Fruit fly (Drosophila melanogaster) whole organism, embryonic: ENCODE results near the gene GCS2beta.

Experiments
- Atf3 ChIP-seq: fragments of 200-800 bp; sonication (Bioruptor generic); optimal IDR thresholded peaks from 3 replicates; lab custom pipeline; 2016; ENCODE audit warnings: missing biosample characterization, missing genetic modification characterization
- Bgb ChIP-seq: fragments of 200-800 bp; sonication (Bioruptor generic); IDR thresholded peaks from 2 replicates; pipeline ENCODE4 v1.3.6; 2022; ENCODE audit warnings: missing biosample characterization, missing genetic modification characterization; ENCODE audit not compliant: partially characterized antibody
- CG10147 ChIP-seq: fragments of 200-800 bp; sonication (Bioruptor generic); optimal IDR thresholded peaks from 2 replicates; lab custom pipeline; 2019; ENCODE audit warnings: missing biosample characterization, mild to moderate bottlenecking, missing genetic modification characterization, moderate library complexity
- CG10267 ChIP-seq: fragments of 200-800 bp; sonication (Bioruptor generic); optimal IDR thresholded peaks from 2 replicates; lab custom pipeline; 2018; ENCODE audit warnings: missing biosample characterization, mild to moderate bottlenecking, missing genetic modification characterization, moderate library complexity
- CG10321 ChIP-seq: fragments of 200-800 bp; sonication (Bioruptor generic); IDR thresholded peaks from 2 replicates; pipeline ENCODE4 v1.3.6; 2022; ENCODE audit warnings: missing biosample characterization, missing genetic modification characterization
- CG12659 ChIP-seq: fragments of 200-800 bp; sonication (Bioruptor generic); optimal IDR thresholded peaks from 3 replicates; lab custom pipeline; 2017; ENCODE audit warnings: mild to moderate bottlenecking, missing biosample characterization, missing genetic modification reagents, missing genetic modification characterization
- CG13287 ChIP-seq: fragments of 200-800 bp; sonication (Bioruptor generic); IDR thresholded peaks from 2 replicates; pipeline ENCODE4 v1.3.6; 2022; ENCODE audit warnings: missing biosample characterization, missing genetic modification characterization; ENCODE audit not compliant: partially characterized antibody
- CG13296 ChIP-seq: fragments of 200-800 bp; sonication (Bioruptor generic); optimal IDR thresholded peaks from 3 replicates; lab custom pipeline; 2018; ENCODE audit warnings: missing biosample characterization, mild to moderate bottlenecking, missing genetic modification characterization
- CG14014 ChIP-seq: fragments of 200-800 bp; sonication (Bioruptor generic); IDR thresholded peaks from 2 replicates; pipeline ENCODE4 v1.3.6; 2022; ENCODE audit warnings: missing biosample characterization, missing genetic modification characterization
- CG16813 ChIP-seq: fragments of 200-800 bp; sonication (Bioruptor generic); IDR thresholded peaks from 3 replicates; pipeline ENCODE4 v1.3.6; 2022; ENCODE audit warnings: missing biosample characterization, missing genetic modification characterization; ENCODE audit not compliant: partially characterized antibody
- CG17359 ChIP-seq: fragments of 200-800 bp; sonication (Bioruptor generic); optimal IDR thresholded peaks from 3 replicates; lab custom pipeline; 2018; ENCODE audit warnings: missing biosample characterization, mild to moderate bottlenecking, missing genetic modification characterization, moderate library complexity
- CG17829 ChIP-seq: fragments of 200-800 bp; optimal IDR thresholded peaks from 2 replicates; lab custom pipeline; 2019; ENCODE audit warnings: missing biosample characterization, mild to moderate bottlenecking, missing genetic modification characterization, moderate library complexity
- CG18619 ChIP-seq: fragments of 200-800 bp; sonication (Bioruptor generic); optimal IDR thresholded peaks from 3 replicates; lab custom pipeline; 2017; ENCODE audit warnings: missing biosample characterization, mild to moderate bottlenecking, missing genetic modification characterization
- CG31388 ChIP-seq: fragments of 200-800 bp; sonication (Bioruptor generic); optimal IDR thresholded peaks from 2 replicates; lab custom pipeline; 2016; ENCODE audit warnings: missing biosample characterization, missing genetic modification characterization
- CG5245 ChIP-seq: fragments of 200-800 bp; sonication (Bioruptor generic); optimal IDR thresholded peaks from 3 replicates; lab custom pipeline; 2016; ENCODE audit warnings: missing biosample characterization, missing genetic modification characterization
- CG7271 ChIP-seq: fragments of 200-800 bp; sonication (Bioruptor generic); optimal IDR thresholded peaks from 2 replicates; lab custom pipeline; 2018; ENCODE audit warnings: missing biosample characterization, mild to moderate bottlenecking, missing genetic modification characterization, moderate library complexity
- CG8089 ChIP-seq: fragments of 200-800 bp; sonication (Bioruptor generic); optimal IDR thresholded peaks from 3 replicates; lab custom pipeline; 2016; ENCODE audit warnings: missing biosample characterization, missing genetic modification characterization
- CG8478 ChIP-seq: fragments of >200 bp; optimal IDR thresholded peaks from 2 replicates; lab custom pipeline; 2018
- CG8944 ChIP-seq: fragments of 200-800 bp; sonication (Bioruptor generic); optimal IDR thresholded peaks from 3 replicates; lab custom pipeline; 2016; ENCODE audit warnings: missing biosample characterization, missing genetic modification characterization
- CG9727 ChIP-seq: fragments of 200-800 bp; sonication (Bioruptor generic); optimal IDR thresholded peaks from 3 replicates; lab custom pipeline; 2017; ENCODE audit warnings: missing biosample characterization, mild to moderate bottlenecking, missing genetic modification characterization
- CTCF ChIP-seq: fragments of 200-800 bp; sonication (Bioruptor generic); optimal IDR thresholded peaks from 2 replicates; lab custom pipeline; 2017; ENCODE audit warnings: missing biosample characterization, mild to moderate bottlenecking, missing genetic modification characterization, moderate library complexity
- Camta ChIP-seq: fragments of 200-800 bp; sonication (Bioruptor generic); optimal IDR thresholded peaks from 2 replicates; lab custom pipeline; 2016; ENCODE audit warnings: missing biosample characterization, missing genetic modification characterization
- CkIIα-i1 ChIP-seq: fragments of 200-800 bp; sonication (Bioruptor generic); IDR thresholded peaks from 2 replicates; pipeline ENCODE4 v1.3.6; 2022; ENCODE audit warnings: missing biosample characterization, missing genetic modification characterization
- Deaf1 ChIP-seq: fragments of 200-800 bp; optimal IDR thresholded peaks from 3 replicates; lab custom pipeline; 2019; ENCODE audit warnings: missing biosample characterization, mild to moderate bottlenecking, missing genetic modification characterization, moderate library complexity
- Dip2 ChIP-seq: fragments of 200-800 bp; sonication (Bioruptor generic); IDR thresholded peaks from 2 replicates; pipeline ENCODE4 v1.3.6; 2022; ENCODE audit warnings: missing biosample characterization, missing genetic modification characterization
- ERR ChIP-seq: fragments of 200-800 bp; sonication (Bioruptor generic); optimal IDR thresholded peaks from 2 replicates; lab custom pipeline; 2016; ENCODE audit warnings: missing biosample characterization, missing genetic modification characterization
- Eip74EF ChIP-seq, 2 experiments: fragments of 200-800 bp in 1 of 2; fragments of >200 bp in 1 of 2; sonication (Bioruptor generic) in 1 of 2; optimal IDR thresholded peaks; 2 replicates each; lab custom pipeline; 2017 to 2019; ENCODE audit warnings: missing biosample characterization in 2 of 2, missing genetic modification characterization in 2 of 2, mild to moderate bottlenecking in 1 of 2, moderate library complexity in 1 of 2
- Gsc ChIP-seq: fragments of 200-800 bp; sonication (Bioruptor generic); IDR thresholded peaks from 2 replicates; pipeline ENCODE4 v1.3.6; 2022; ENCODE audit warnings: missing biosample characterization, missing genetic modification characterization
- HLH3B ChIP-seq: fragments of 200-800 bp; sonication (Bioruptor generic); IDR thresholded peaks from 2 replicates; pipeline ENCODE4 v1.3.6; 2022; ENCODE audit warnings: missing biosample characterization, missing genetic modification characterization
- Mad ChIP-seq: fragments of 200-800 bp; sonication (Bioruptor generic); optimal IDR thresholded peaks from 2 replicates; lab custom pipeline; 2016; ENCODE audit warnings: missing biosample characterization, missing genetic modification characterization
- Med ChIP-seq: fragments of 200-800 bp; sonication (Bioruptor generic); peaks from one replicate; lab custom pipeline; 2016; ENCODE audit warnings: missing biosample characterization, missing genetic modification characterization, mild to moderate bottlenecking, inconsistent platforms, moderate library complexity
- Optix ChIP-seq: fragments of 200-800 bp; sonication (Bioruptor generic); IDR thresholded peaks from 3 replicates; pipeline ENCODE4 v1.3.6; 2022; ENCODE audit warnings: missing biosample characterization, missing genetic modification characterization
- Rx ChIP-seq: fragments of 200-800 bp; sonication (Bioruptor generic); IDR thresholded peaks from 2 replicates; pipeline ENCODE4 v1.3.6; 2022; ENCODE audit warnings: missing biosample characterization, missing genetic modification characterization
- Sry-β ChIP-seq: fragments of 200-800 bp; sonication (Bioruptor generic); optimal IDR thresholded peaks from 2 replicates; lab custom pipeline; 2018; ENCODE audit warnings: missing biosample characterization, mild to moderate bottlenecking, missing genetic modification characterization, moderate library complexity
- Tbp ChIP-seq: fragments of >200 bp; optimal IDR thresholded peaks from 2 replicates; lab custom pipeline; 2018; ENCODE audit warnings: missing biosample characterization, missing genetic modification characterization
- ara ChIP-seq: fragments of 200-800 bp; sonication (Bioruptor generic); IDR thresholded peaks from 2 replicates; pipeline ENCODE4 v1.3.6; 2022; ENCODE audit warnings: missing biosample characterization, missing genetic modification characterization
- caup ChIP-seq: fragments of 200-800 bp; sonication (Bioruptor generic); optimal IDR thresholded peaks from 3 replicates; lab custom pipeline; 2017; ENCODE audit warnings: missing biosample characterization, mild to moderate bottlenecking, missing genetic modification characterization, moderate library complexity; ENCODE audit not compliant: severe bottlenecking
- chm ChIP-seq: fragments of 200-800 bp; sonication (Bioruptor generic); IDR thresholded peaks from 2 replicates; pipeline ENCODE4 v1.3.6; 2022; ENCODE audit warnings: missing biosample characterization, missing genetic modification characterization
- dati ChIP-seq: fragments of 200-800 bp; sonication (Bioruptor generic); IDR thresholded peaks from 2 replicates; pipeline ENCODE4 v1.3.6; 2022; ENCODE audit warnings: missing biosample characterization, missing genetic modification characterization
- dimm ChIP-seq: fragments of 200-800 bp; sonication (Bioruptor generic); IDR thresholded peaks from 2 replicates; pipeline ENCODE4 v1.3.6; 2022; ENCODE audit warnings: missing biosample characterization, missing genetic modification characterization
- dm ChIP-seq: fragments of 200-800 bp; sonication (Bioruptor generic); optimal IDR thresholded peaks from 3 replicates; lab custom pipeline; 2016; ENCODE audit warnings: missing biosample characterization, missing genetic modification characterization
- exex ChIP-seq: fragments of 200-800 bp; sonication (Bioruptor generic); optimal IDR thresholded peaks from 4 replicates; lab custom pipeline; 2018; ENCODE audit warnings: missing biosample characterization, mild to moderate bottlenecking, missing genetic modification characterization, moderate library complexity
- eyg ChIP-seq: fragments of 200-800 bp; sonication (Bioruptor generic); optimal IDR thresholded peaks from 3 replicates; lab custom pipeline; 2016; ENCODE audit warnings: missing biosample characterization, missing genetic modification characterization
- ftz-f1 ChIP-seq: fragments of 200-800 bp; sonication (Bioruptor generic); optimal IDR thresholded peaks from 2 replicates; lab custom pipeline; 2016; ENCODE audit warnings: missing biosample characterization, missing genetic modification characterization
- gro ChIP-seq: fragments of 200-800 bp; sonication (Bioruptor generic); optimal IDR thresholded peaks from 2 replicates; lab custom pipeline; 2016; ENCODE audit warnings: missing biosample characterization, missing genetic modification characterization
- jing ChIP-seq: fragments of 200-800 bp; sonication (Bioruptor generic); optimal IDR thresholded peaks from 2 replicates; lab custom pipeline; 2018; ENCODE audit warnings: missing biosample characterization, mild to moderate bottlenecking, missing genetic modification characterization
- mam ChIP-seq: fragments of 200-800 bp; sonication (Bioruptor generic); optimal IDR thresholded peaks from 3 replicates; lab custom pipeline; 2016; ENCODE audit warnings: missing biosample characterization, missing genetic modification characterization
- sc ChIP-seq, 3 experiments: fragments of >200 bp in 2 of 3; fragments of 200-800 bp in 1 of 3; sonication (Bioruptor generic) in 1 of 3; optimal IDR thresholded peaks; 2 replicates in 2 of 3; 3 replicates in 1 of 3; lab custom pipeline; 2017; ENCODE audit warnings: mild to moderate bottlenecking in 1 of 3, missing biosample characterization in 1 of 3, missing genetic modification characterization in 1 of 3, missing genetic modification reagents in 1 of 3
- stwl ChIP-seq: fragments of 200-800 bp; sonication (Bioruptor generic); optimal IDR thresholded peaks from 3 replicates; lab custom pipeline; 2018; ENCODE audit warnings: missing biosample characterization, mild to moderate bottlenecking, missing genetic modification characterization, moderate library complexity
- tio ChIP-seq: fragments of 200-800 bp; sonication (Bioruptor generic); optimal IDR thresholded peaks from 2 replicates; lab custom pipeline; 2017; ENCODE audit warnings: missing biosample characterization, missing genetic modification characterization, inconsistent platforms
- ttk ChIP-seq: fragments of 200-800 bp; sonication (Bioruptor generic); IDR thresholded peaks from 2 replicates; pipeline ENCODE4 v2.1.2; 2022; ENCODE audit warnings: missing biosample characterization, missing genetic modification characterization
- yki ChIP-seq: fragments of >200 bp; optimal IDR thresholded peaks from 3 replicates; lab custom pipeline; 2018

Gene GCS2beta

DNA sequence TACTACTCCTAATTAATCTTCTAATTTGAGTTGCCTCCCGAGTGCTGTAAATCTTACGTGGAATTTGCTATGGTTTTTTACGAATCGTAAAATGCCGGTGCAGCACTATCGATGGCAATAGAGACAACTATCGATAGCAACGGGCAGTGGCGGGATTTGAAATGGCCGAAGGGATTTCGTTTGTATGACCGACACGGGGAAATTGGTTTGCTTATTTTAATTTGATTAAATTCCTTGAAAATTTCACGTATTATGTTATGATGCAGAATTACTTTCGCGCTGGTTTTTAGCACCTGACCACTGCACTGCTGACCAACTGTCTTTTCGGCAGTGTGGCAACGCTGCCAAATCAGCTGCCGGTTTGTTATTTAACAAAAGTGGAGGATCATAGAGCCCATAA lies at the start of gene GCS2beta, which contains the start of gene CG5131 (continued):
- TF ChIP-seq jing (peak; percentile 87), CG10267 (tag; lab: Kevin White, UChicago) (peak; percentile 76), CG13296 (GFP tag; lab: Kevin White, UChicago) (peak; percentile 79), CG5245 (GFP tag; lab: Kevin White, UChicago) (peak; percentile 89), dm (GFP tag; lab: Kevin White, UChicago) (peak; percentile 88), stwl (tag; lab: Kevin White, UChicago) (peak; percentile 79), CG8944 (GFP tag; lab: Kevin White, UChicago) (peak; percentile 97), Deaf1 (tag; lab: Kevin White, UChicago) (no peak), mam (GFP tag; lab: Kevin White, UChicago) (peak; percentile 98), CG10147 (peak; percentile 85), Gsc (GFP tag; lab: Robert Waterston, UW) (peak; percentile 84), CG31388 (GFP tag; lab: Kevin White, UChicago) (peak; percentile 89), ftz-f1 (GFP tag; lab: Kevin White, UChicago) (peak; percentile 58), exex (tag; lab: Kevin White, UChicago) (peak; percentile 54), eyg (GFP tag; lab: Kevin White, UChicago) (peak; percentile 92), CkIIα-i1 (GFP tag; lab: Robert Waterston, UW) (peak; percentile 51; the same call in 1 of the 2 replicates), Med (GFP tag; lab: Kevin White, UChicago) (peak; percentile 100), ara (peak; percentile 84), dati (GFP tag; lab: Robert Waterston, UW) (peak; percentile 62), HLH3B (peak; percentile 91), CG17359 (tag; lab: Kevin White, UChicago) (peak; percentile 88), Atf3 (GFP tag; lab: Kevin White, UChicago) (peak; percentile 91), yki (no peak), ttk (GFP tag; lab: Robert Waterston, UW) (peak; percentile 94), CG8478 (lab: Kevin White, UChicago) (no peak), CG10321 (GFP tag; lab: Robert Waterston, UW) (peak; percentile 66), chm (GFP tag; lab: Robert Waterston, UW) (peak; percentile 71), CG9727 (peak; percentile 91), CG17829 (tag; lab: Kevin White, UChicago) (peak; percentile 88), Sry-β (GFP tag; lab: Kevin White, UChicago) (peak; percentile 23), dimm (GFP tag; lab: Robert Waterston, UW) (peak; percentile 67), sc (optimal IDR thresholded peaks at IDR 0.05; lab: Kevin White, UChicago) (no peak), sc (GFP tag; optimal IDR thresholded peaks at IDR 0.05; lab: Kevin White, UChicago) (peak; percentile 72), Rx (GFP tag; lab: Robert Waterston, UW) (peak; percentile 94), ERR (GFP tag; lab: Kevin White, UChicago) (peak; percentile 95), CG12659 (peak; percentile 95), CG8089 (GFP tag; lab: Kevin White, UChicago) (peak; percentile 90), Optix (GFP tag; lab: Robert Waterston, UW) (peak; percentile 94), Mad (GFP tag; lab: Kevin White, UChicago) (peak; percentile 97), Dip2 (GFP tag; lab: Robert Waterston, UW) (peak; percentile 67), CG14014 (GFP tag; lab: Robert Waterston, UW) (peak; percentile 95), tio (GFP tag; lab: Kevin White, UChicago) (peak; percentile 89), gro (GFP tag; lab: Kevin White, UChicago) (peak; percentile 97), CG16813 (GFP tag; lab: Robert Waterston, UW) (peak; percentile 94), Bgb (GFP tag; lab: Robert Waterston, UW) (peak; percentile 87), Tbp (GFP tag; lab: Kevin White, UChicago) (no peak), CTCF (peak; percentile 50), caup (peak; percentile 90), Eip74EF (GFP tag; optimal IDR thresholded peaks at IDR 0.05; lab: Kevin White, UChicago) (peak in 1 of 2 experiments; percentile 39), CG7271 (peak; percentile 31), Camta (peak; percentile 93), CG18619 (peak; percentile 88), CG13287 (GFP tag; lab: Robert Waterston, UW) (peak; percentile 96)
